Fruit fly (Drosophila melanogaster) whole organism, prepupa: Measurements from ENCODE around the gene CG43401.

Source experiments
- Blimp-1 ChIP-seq: fragments of 200-800 bp; sonication (Bioruptor generic); optimal IDR thresholded peaks from 3 replicates; lab custom pipeline; 2017; ENCODE audit warnings: missing biosample characterization, missing genetic modification characterization, mild to moderate bottlenecking, moderate library complexity, missing genetic modification reagents
- CG15336 ChIP-seq: fragments of 200-800 bp; sonication (Bioruptor generic); IDR thresholded peaks from 2 replicates; pipeline ENCODE4 v1.3.6; 2022; ENCODE audit warnings: missing biosample characterization, missing genetic modification characterization
- CG3919 ChIP-seq: fragments of 200-800 bp; sonication (Bioruptor generic); optimal IDR thresholded peaks from 3 replicates; lab custom pipeline; 2016; ENCODE audit warnings: missing biosample characterization, missing genetic modification characterization
- CG6276 ChIP-seq: fragments of 200-800 bp; sonication (Bioruptor generic); optimal IDR thresholded peaks from 2 replicates; lab custom pipeline; 2017; ENCODE audit warnings: missing biosample characterization, mild to moderate bottlenecking, missing genetic modification characterization
- Eip78C ChIP-seq: fragments of 200-800 bp; sonication (Bioruptor generic); peaks from one replicate; lab custom pipeline; 2016; ENCODE audit warnings: missing biosample characterization, missing genetic modification characterization
- Ets96B ChIP-seq: fragments of 200-800 bp; optimal IDR thresholded peaks from 2 replicates; lab custom pipeline; 2019; ENCODE audit warnings: missing biosample characterization, mild to moderate bottlenecking, missing genetic modification characterization, moderate library complexity
- Smox ChIP-seq: fragments of 200-800 bp; sonication (Bioruptor generic); optimal IDR thresholded peaks from 3 replicates; lab custom pipeline; 2016; ENCODE audit warnings: missing biosample characterization, missing genetic modification characterization
- acj6 ChIP-seq: fragments of 200-800 bp; sonication (Bioruptor generic); optimal IDR thresholded peaks from 3 replicates; lab custom pipeline; 2016; ENCODE audit warnings: missing biosample characterization, missing genetic modification characterization
- esn ChIP-seq: fragments of 200-800 bp; sonication (Bioruptor generic); optimal IDR thresholded peaks from 2 replicates; lab custom pipeline; 2016; ENCODE audit warnings: missing biosample characterization, mild to moderate bottlenecking, missing genetic modification characterization, moderate library complexity
- svp ChIP-seq: fragments of 200-800 bp; sonication (Bioruptor generic); peaks from one replicate; lab custom pipeline; 2016; ENCODE audit warnings: missing biosample characterization, missing genetic modification characterization

dm6 chr2L:1414019-1414418 lies 14.3 kb upstream of the CG43401 start:
- TF ChIP-seq svp (peak; percentile 85), esn (no peak), Eip78C (peak; percentile 51), acj6 (GFP tag; lab: Kevin White, UChicago) (no peak), CG15336 (GFP tag; lab: Robert Waterston, UW) (no peak), Blimp-1 (GFP tag; lab: Kevin White, UChicago) (no peak), Smox (GFP tag; lab: Kevin White, UChicago) (no peak), CG3919 (GFP tag; lab: Kevin White, UChicago) (no peak), Ets96B (tag; lab: Kevin White, UChicago) (no peak), CG6276 (GFP tag; lab: Kevin White, UChicago) (no peak)
